Fruit fly (Drosophila melanogaster) whole organism, embryonic: Measurements from ENCODE around the gene CG4631.

ENCODE experiments used
- Ada2b ChIP-seq: fragments of 200-800 bp; sonication (Bioruptor generic); IDR thresholded peaks from 2 replicates; pipeline ENCODE4 v1.3.6; 2022; ENCODE audit warnings: missing biosample characterization, missing genetic modification characterization
- Aef1 ChIP-seq: fragments of 200-800 bp; sonication (Bioruptor generic); IDR thresholded peaks from 3 replicates; pipeline ENCODE4 v1.3.6; 2022; ENCODE audit warnings: missing biosample characterization, missing genetic modification characterization
- Atf-2 ChIP-seq: fragments of 200-800 bp; sonication (Bioruptor generic); optimal IDR thresholded peaks from 2 replicates; lab custom pipeline; 2016; ENCODE audit warnings: missing biosample characterization, missing genetic modification characterization
- Atf3 ChIP-seq: fragments of 200-800 bp; sonication (Bioruptor generic); optimal IDR thresholded peaks from 3 replicates; lab custom pipeline; 2016; ENCODE audit warnings: missing biosample characterization, missing genetic modification characterization
- BEAF-32 ChIP-seq: fragments of 200-800 bp; sonication (Bioruptor generic); optimal IDR thresholded peaks from 3 replicates; lab custom pipeline; 2017; ENCODE audit warnings: missing biosample characterization, missing genetic modification characterization, mild to moderate bottlenecking, moderate library complexity, missing genetic modification reagents
- CG10147 ChIP-seq: fragments of 200-800 bp; sonication (Bioruptor generic); optimal IDR thresholded peaks from 2 replicates; lab custom pipeline; 2019; ENCODE audit warnings: missing biosample characterization, mild to moderate bottlenecking, missing genetic modification characterization, moderate library complexity
- CG11247 ChIP-seq: fragments of 200-800 bp; sonication (Bioruptor generic); IDR thresholded peaks from 2 replicates; pipeline ENCODE4 v1.3.6; 2022; ENCODE audit warnings: missing biosample characterization, missing genetic modification characterization
- CG11695 ChIP-seq: fragments of 200-800 bp; sonication (Bioruptor generic); IDR thresholded peaks from 3 replicates; pipeline ENCODE4 v1.3.6; 2022; ENCODE audit warnings: missing biosample characterization, missing genetic modification characterization
- CG12299 ChIP-seq: fragments of 200-800 bp; sonication (Bioruptor generic); optimal IDR thresholded peaks from 2 replicates; lab custom pipeline; 2018; ENCODE audit warnings: missing biosample characterization, mild to moderate bottlenecking, missing genetic modification characterization
- CG13123 ChIP-seq: fragments of 200-800 bp; sonication (Bioruptor generic); optimal IDR thresholded peaks from 2 replicates; lab custom pipeline; 2016; ENCODE audit warnings: missing biosample characterization, missing genetic modification characterization
- CG14965 ChIP-seq: fragments of 200-800 bp; sonication (Bioruptor generic); optimal IDR thresholded peaks from 2 replicates; lab custom pipeline; 2016; ENCODE audit warnings: missing biosample characterization, missing genetic modification characterization, borderline replicate concordance
- CG1792 ChIP-seq: fragments of 200-800 bp; sonication (Bioruptor generic); optimal IDR thresholded peaks from 2 replicates; lab custom pipeline; 2016; ENCODE audit warnings: missing biosample characterization, missing genetic modification characterization
- CG18262 ChIP-seq: fragments of 200-800 bp; optimal IDR thresholded peaks from 3 replicates; lab custom pipeline; 2019; ENCODE audit warnings: missing biosample characterization, mild to moderate bottlenecking, missing genetic modification characterization, moderate library complexity
- CG33213 ChIP-seq: fragments of 200-800 bp; sonication (Bioruptor generic); optimal IDR thresholded peaks from 3 replicates; lab custom pipeline; 2016; ENCODE audit warnings: missing biosample characterization, missing genetic modification characterization
- CG42726 ChIP-seq: fragments of 200-800 bp; sonication (Bioruptor generic); IDR thresholded peaks from 2 replicates; pipeline ENCODE4 v1.3.6; 2022; ENCODE audit warnings: missing biosample characterization, missing genetic modification characterization; ENCODE audit not compliant: partially characterized antibody
- CG7987 ChIP-seq: fragments of 200-800 bp; sonication (Bioruptor generic); optimal IDR thresholded peaks from 2 replicates; lab custom pipeline; 2018; ENCODE audit warnings: missing biosample characterization, mild to moderate bottlenecking, missing genetic modification characterization, moderate library complexity
- CG8089 ChIP-seq: fragments of 200-800 bp; sonication (Bioruptor generic); optimal IDR thresholded peaks from 3 replicates; lab custom pipeline; 2016; ENCODE audit warnings: missing biosample characterization, missing genetic modification characterization
- CG8359 ChIP-seq: fragments of 200-800 bp; sonication (Bioruptor generic); optimal IDR thresholded peaks from 2 replicates; lab custom pipeline; 2017; ENCODE audit warnings: missing biosample characterization, mild to moderate bottlenecking, missing genetic modification characterization, borderline replicate concordance
- Dbx ChIP-seq: fragments of 200-800 bp; sonication (Bioruptor generic); IDR thresholded peaks from 3 replicates; pipeline ENCODE4 v1.3.6; 2022; ENCODE audit warnings: missing biosample characterization, missing genetic modification characterization
- Dip3 ChIP-seq: fragments of 200-800 bp; sonication (Bioruptor generic); optimal IDR thresholded peaks from 3 replicates; lab custom pipeline; 2016; ENCODE audit warnings: missing biosample characterization, missing genetic modification characterization
- HLH3B ChIP-seq: fragments of 200-800 bp; sonication (Bioruptor generic); IDR thresholded peaks from 2 replicates; pipeline ENCODE4 v1.3.6; 2022; ENCODE audit warnings: missing biosample characterization, missing genetic modification characterization
- HLH54F ChIP-seq: fragments of 200-800 bp; sonication (Bioruptor generic); optimal IDR thresholded peaks from 3 replicates; lab custom pipeline; 2016; ENCODE audit warnings: missing biosample characterization, missing genetic modification characterization
- Lim3 ChIP-seq: fragments of 200-800 bp; sonication (Bioruptor generic); IDR thresholded peaks from 2 replicates; pipeline ENCODE4 v1.3.6; 2022; ENCODE audit warnings: missing biosample characterization, missing genetic modification characterization
- MBD-R2 ChIP-seq: fragments of 200-800 bp; sonication (Bioruptor generic); IDR thresholded peaks from 2 replicates; pipeline ENCODE4 v1.3.6; 2022; ENCODE audit warnings: missing biosample characterization, missing genetic modification characterization
- Sry-δ ChIP-seq: fragments of 200-800 bp; sonication (Bioruptor generic); optimal IDR thresholded peaks from 2 replicates; lab custom pipeline; 2016; ENCODE audit warnings: missing biosample characterization, missing genetic modification characterization
- Usf ChIP-seq: fragments of 200-800 bp; sonication (Bioruptor generic); optimal IDR thresholded peaks from 2 replicates; lab custom pipeline; 2017; ENCODE audit warnings: missing genotype, missing biosample characterization, missing genetic modification characterization
- Vsx1 ChIP-seq: fragments of 200-800 bp; sonication (Bioruptor generic); optimal IDR thresholded peaks from 2 replicates; lab custom pipeline; 2017; ENCODE audit warnings: missing biosample characterization, mild to moderate bottlenecking, missing genetic modification characterization, missing genetic modification reagents
- YL-1 ChIP-seq: fragments of 200-800 bp; sonication (Bioruptor generic); optimal IDR thresholded peaks from 3 replicates; lab custom pipeline; 2017; ENCODE audit warnings: missing biosample characterization, mild to moderate bottlenecking, missing genetic modification characterization
- al ChIP-seq: fragments of 200-800 bp; sonication (Bioruptor generic); IDR thresholded peaks from 2 replicates; pipeline ENCODE4 v1.3.6; 2022; ENCODE audit warnings: missing biosample characterization, missing genetic modification characterization
- amos ChIP-seq: fragments of 200-800 bp; sonication (Bioruptor generic); IDR thresholded peaks from 2 replicates; pipeline ENCODE4 v1.3.6; 2022; ENCODE audit warnings: missing biosample characterization, missing genetic modification characterization; ENCODE audit not compliant: partially characterized antibody
- bcd ChIP-seq: fragments of 200-800 bp; sonication (Bioruptor generic); optimal IDR thresholded peaks from 2 replicates; lab custom pipeline; 2017; ENCODE audit warnings: missing biosample characterization, mild to moderate bottlenecking, missing genetic modification characterization
- chinmo ChIP-seq: fragments of 200-800 bp; sonication (Bioruptor generic); IDR thresholded peaks from 4 replicates; pipeline ENCODE4 v1.3.6; 2022; ENCODE audit warnings: missing biosample characterization, missing genetic modification characterization; ENCODE audit not compliant: partially characterized antibody
- crp ChIP-seq, 2 experiments: fragments of 200-800 bp; sonication (Bioruptor generic); optimal IDR thresholded peaks; 2 replicates in 1 of 2; 3 replicates in 1 of 2; lab custom pipeline; 2017; ENCODE audit warnings: missing biosample characterization in 2 of 2, missing genetic modification characterization in 2 of 2, mild to moderate bottlenecking in 1 of 2, moderate library complexity in 1 of 2
- ewg ChIP-seq: fragments of 200-800 bp; sonication (Bioruptor generic); optimal IDR thresholded peaks from 3 replicates; lab custom pipeline; 2017; ENCODE audit warnings: mild to moderate bottlenecking, missing biosample characterization, missing genetic modification reagents, missing genetic modification characterization
- ftz-f1 ChIP-seq: fragments of 200-800 bp; sonication (Bioruptor generic); optimal IDR thresholded peaks from 2 replicates; lab custom pipeline; 2016; ENCODE audit warnings: missing biosample characterization, missing genetic modification characterization
- ind ChIP-seq: fragments of 200-800 bp; sonication (Bioruptor generic); optimal IDR thresholded peaks from 3 replicates; lab custom pipeline; 2016; ENCODE audit warnings: missing biosample characterization, missing genetic modification characterization
- kay ChIP-seq: fragments of 200-800 bp; sonication (Bioruptor generic); optimal IDR thresholded peaks from 2 replicates; lab custom pipeline; 2016; ENCODE audit warnings: missing biosample characterization, missing genetic modification characterization
- nau ChIP-seq: fragments of 200-800 bp; sonication (Bioruptor generic); optimal IDR thresholded peaks from 3 replicates; lab custom pipeline; 2017; ENCODE audit warnings: missing biosample characterization, mild to moderate bottlenecking, missing genetic modification characterization, missing genetic modification reagents
- p53 ChIP-seq: fragments of 200-800 bp; sonication (Bioruptor generic); optimal IDR thresholded peaks from 2 replicates; lab custom pipeline; 2016; ENCODE audit warnings: missing biosample characterization, missing genetic modification characterization
- pan ChIP-seq, 4 experiments: fragments of >200 bp in 3 of 4; fragments of 200-800 bp in 1 of 4; sonication (Bioruptor generic) in 1 of 4; optimal IDR thresholded peaks in 3 of 4; IDR thresholded peaks in 1 of 4; 2 replicates each; pipeline versions ENCODE4 v1.3.6 to Lab custom; 2017 to 2022; ENCODE audit warnings: missing biosample characterization in 2 of 4, missing genetic modification characterization in 2 of 4, mixed read lengths in 1 of 4
- ranshi ChIP-seq: fragments of 200-800 bp; sonication (Bioruptor generic); IDR thresholded peaks from 2 replicates; pipeline ENCODE4 v1.3.6; 2022; ENCODE audit warnings: missing biosample characterization, missing genetic modification characterization
- ro ChIP-seq: fragments of 200-800 bp; sonication (Bioruptor generic); IDR thresholded peaks from 2 replicates; pipeline ENCODE4 v1.3.6; 2022; ENCODE audit warnings: missing biosample characterization, missing genetic modification characterization
- run ChIP-seq: fragments of 200-800 bp; sonication (Bioruptor generic); optimal IDR thresholded peaks from 3 replicates; lab custom pipeline; 2018; ENCODE audit warnings: missing biosample characterization, mild to moderate bottlenecking, missing genetic modification characterization
- so ChIP-seq: fragments of 200-800 bp; sonication (Bioruptor generic); IDR thresholded peaks from 3 replicates; pipeline ENCODE4 v1.3.6; 2022; ENCODE audit warnings: missing biosample characterization, missing genetic modification characterization
- tin ChIP-seq: fragments of 200-800 bp; sonication (Bioruptor generic); optimal IDR thresholded peaks from 3 replicates; lab custom pipeline; 2016; ENCODE audit warnings: missing biosample characterization, missing genetic modification characterization
- trh ChIP-seq: fragments of 200-800 bp; sonication (Bioruptor generic); optimal IDR thresholded peaks from 2 replicates; lab custom pipeline; 2016; ENCODE audit warnings: missing biosample characterization, missing genetic modification characterization
- tx ChIP-seq: fragments of 200-800 bp; sonication (Bioruptor generic); optimal IDR thresholded peaks from 2 replicates; lab custom pipeline; 2016; ENCODE audit warnings: missing biosample characterization, missing genetic modification characterization
- usp ChIP-seq: fragments of >200 bp; optimal IDR thresholded peaks from 2 replicates; lab custom pipeline; 2017; ENCODE audit warnings: missing biosample characterization, missing genetic modification characterization
- vnd ChIP-seq: fragments of 200-800 bp; sonication (Bioruptor generic); IDR thresholded peaks from 3 replicates; pipeline ENCODE4 v1.3.6; 2022; ENCODE audit warnings: missing biosample characterization, missing genetic modification characterization; ENCODE audit not compliant: partially characterized antibody
- wek ChIP-seq: fragments of 200-800 bp; sonication (Bioruptor generic); optimal IDR thresholded peaks from 3 replicates; lab custom pipeline; 2018; ENCODE audit warnings: missing biosample characterization, mild to moderate bottlenecking, missing genetic modification characterization, moderate library complexity

CG4631 gene

DNA sequence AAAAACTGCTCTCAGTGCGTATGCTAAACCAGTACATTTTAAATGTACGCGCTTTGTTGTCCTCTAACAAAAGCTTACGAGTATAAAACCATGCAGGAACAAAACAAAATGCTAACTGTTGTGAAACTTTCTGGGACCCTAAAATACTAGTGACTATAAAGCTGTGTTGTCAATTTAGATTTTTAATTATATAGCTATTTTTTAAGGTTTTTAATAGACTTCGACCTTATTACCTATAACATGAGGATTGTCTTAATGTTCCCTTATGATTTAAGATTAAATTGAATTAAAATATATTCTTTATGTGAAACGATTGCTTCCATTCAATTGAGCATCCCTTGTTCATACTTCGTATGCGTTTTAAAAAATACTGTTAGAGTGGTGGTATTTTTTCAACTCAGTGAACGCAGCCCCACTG lies 49.5 kb downstream of the CG4631 start (continued):
- TF ChIP-seq vnd = no peak
- no peak for TF ChIP-seq chinmo (GFP tag; lab: Robert Waterston, UW)
- no peak for TF ChIP-seq trh
- TF ChIP-seq al (GFP tag; lab: Robert Waterston, UW) = peak; percentile 74
- peak; percentile 3 for TF ChIP-seq CG8089 (GFP tag; lab: Kevin White, UChicago)
- peak; percentile 52 for TF ChIP-seq Dip3
- no peak for TF ChIP-seq CG7987 (GFP tag; lab: Kevin White, UChicago)
- peak; percentile 46 for TF ChIP-seq ewg (GFP tag; lab: Kevin White, UChicago)
- TF ChIP-seq tx (GFP tag; lab: Kevin White, UChicago) = peak; percentile 4
- TF ChIP-seq ind = peak; percentile 62
- TF ChIP-seq so = 0 out of 3 replicates have a peak, but pooled peaks have one; percentile 14
- peak; percentile 78 for TF ChIP-seq CG42726 (GFP tag; lab: Robert Waterston, UW)
- peak; percentile 12 for TF ChIP-seq run
- TF ChIP-seq p53 (GFP tag; lab: Kevin White, UChicago) = no peak
- TF ChIP-seq Dbx (GFP tag; lab: Robert Waterston, UW) = peak; percentile 81
- peak; percentile 62 for TF ChIP-seq CG11247 (GFP tag; lab: Robert Waterston, UW)
- TF ChIP-seq tin (GFP tag; lab: Kevin White, UChicago) = peak; percentile 41
- TF ChIP-seq ranshi (GFP tag; lab: Robert Waterston, UW) = peak; percentile 80; the same call in 1 of the 2 replicates
- no peak for TF ChIP-seq Atf-2
- peak; percentile 7 for TF ChIP-seq CG12299 (tag; lab: Kevin White, UChicago)
- TF ChIP-seq crp (GFP tag; optimal IDR thresholded peaks at IDR 0.05; lab: Kevin White, UChicago) = peak in 1 of 2 experiments; percentile 16
- peak; percentile 7 for TF ChIP-seq Usf
- peak; percentile 62 for TF ChIP-seq bcd (GFP tag; lab: Kevin White, UChicago)
- peak; percentile 35 for TF ChIP-seq YL-1 (GFP tag; lab: Kevin White, UChicago)
- no peak for TF ChIP-seq CG10147 (GFP tag; lab: Kevin White, UChicago)
- no peak for TF ChIP-seq Vsx1
- peak; percentile 83 for TF ChIP-seq Aef1 (GFP tag; lab: Robert Waterston, UW)
- peak; percentile 56; the same call in 1 of the 3 replicates for TF ChIP-seq CG11695 (GFP tag; lab: Robert Waterston, UW)
- no peak for TF ChIP-seq ftz-f1
- peak; percentile 46 for TF ChIP-seq BEAF-32 (GFP tag; lab: Kevin White, UChicago)
- TF ChIP-seq HLH54F = peak; percentile 45
- TF ChIP-seq MBD-R2 (GFP tag; lab: Robert Waterston, UW) = peak; percentile 51
- TF ChIP-seq usp (GFP tag; lab: Kevin White, UChicago) = no peak
- TF ChIP-seq wek = no peak
- TF ChIP-seq pan (optimal IDR thresholded peaks at IDR 0.05; lab: Kevin White, UChicago) = no peak
- peak in 1 of 2 experiments; percentile 83 for TF ChIP-seq pan (GFP tag; optimal IDR thresholded peaks at IDR 0.05 in 1 of 2, IDR thresholded peaks at IDR 0.05 in 1 of 2)
- TF ChIP-seq CG18262 (tag; lab: Kevin White, UChicago) = peak; percentile 69
- peak; percentile 46 for TF ChIP-seq CG33213
- TF ChIP-seq CG13123 (GFP tag; lab: Kevin White, UChicago) = no peak
- TF ChIP-seq Lim3 (GFP tag; lab: Robert Waterston, UW) = no peak
- peak; percentile 33 for TF ChIP-seq CG1792 (GFP tag; lab: Kevin White, UChicago)
- TF ChIP-seq amos (GFP tag; lab: Robert Waterston, UW) = peak; percentile 41
- no peak for TF ChIP-seq CG8359
- peak; percentile 80 for TF ChIP-seq HLH3B
- no peak for TF ChIP-seq Atf3 (GFP tag; lab: Kevin White, UChicago)
- TF ChIP-seq nau = no peak
- no peak for TF ChIP-seq ro (GFP tag; lab: Robert Waterston, UW)
- TF ChIP-seq Ada2b = peak; percentile 76
- TF ChIP-seq CG14965 (GFP tag; lab: Kevin White, UChicago) = no peak
- TF ChIP-seq Sry-δ (GFP tag; lab: Kevin White, UChicago) = peak; percentile 38
- peak; percentile 45 for TF ChIP-seq kay (GFP tag; lab: Kevin White, UChicago)
